Worm (Caenorhabditis elegans) whole organism, midembryonic: ENCODE results near the gene T28F3.11.

Source experiments
- cog-1 ChIP-seq: sonication (generic microtip); optimal IDR thresholded peaks from 2 replicates; lab custom pipeline; 2016; ENCODE audit warnings: missing genetic modification characterization, missing compliant biosample characterization
- flt-1 ChIP-seq: fragments of 200-800 bp; sonication (Bioruptor generic); IDR thresholded peaks from 2 replicates; pipeline ENCODE4 v1.3.6; 2022; ENCODE audit warnings: missing genetic modification characterization, missing compliant biosample characterization
- klf-2 ChIP-seq: fragments of 200-800 bp; sonication (Bioruptor generic); conservative IDR thresholded peaks from 2 replicates; pipeline ENCODE4 v1.3.6; 2022; ENCODE audit warnings: missing genetic modification reagents, missing genetic modification characterization, missing compliant biosample characterization
- med-1 ChIP-seq: sonication (generic microtip); optimal IDR thresholded peaks from 2 replicates; lab custom pipeline; 2017; ENCODE audit warnings: missing genetic modification characterization, mild to moderate bottlenecking, missing compliant biosample characterization, antibody characterized with exemption, missing genetic modification reagents; ENCODE audit not compliant: insufficient read depth
- ref-1 ChIP-seq: fragments of 200-800 bp; sonication (Bioruptor generic); conservative IDR thresholded peaks from 2 replicates; pipeline ENCODE4 v1.3.6; 2022; ENCODE audit warnings: missing genetic modification reagents, missing genetic modification characterization, missing compliant biosample characterization
- tab-1 ChIP-seq: fragments of 200-800 bp; sonication (Bioruptor generic); IDR thresholded peaks from 2 replicates; pipeline ENCODE4 v1.3.6; 2022; ENCODE audit warnings: missing genetic modification characterization, missing compliant biosample characterization
- ztf-29 ChIP-seq: fragments of 200-800 bp; sonication (Bioruptor generic); IDR thresholded peaks from 2 replicates; pipeline ENCODE4 v1.3.6; 2022; ENCODE audit warnings: missing genetic modification reagents, missing genetic modification characterization, missing compliant biosample characterization

DNA sequence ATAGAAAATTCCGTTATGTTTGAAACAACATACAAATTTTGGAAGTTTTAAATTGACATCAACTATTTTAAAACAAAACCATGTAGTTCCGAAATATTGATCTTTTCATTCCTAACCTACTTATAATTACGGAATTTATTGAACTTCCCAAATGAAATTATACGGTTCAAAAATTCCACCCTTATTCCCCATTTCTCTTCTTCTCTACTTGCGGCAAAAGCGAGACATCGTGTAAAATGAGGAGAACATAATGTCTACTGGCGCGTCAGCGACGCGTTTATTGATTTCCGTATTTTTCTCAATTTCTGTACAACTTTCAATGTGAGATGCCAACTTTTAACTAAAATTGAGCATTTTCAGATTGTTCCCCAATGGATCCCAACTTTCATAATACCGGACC is 37.4 kb upstream of the T28F3.11 start, which contains the start of gene ceh-88:
- TF ChIP-seq tab-1 (GFP tag; lab: Robert Waterston, UW) (no peak), ztf-29 (no peak), ref-1 (GFP tag; lab: Robert Waterston, UW) (no peak), cog-1 (tag; lab: Kevin White, UChicago) (no peak), med-1 (GFP tag; lab: Kevin White, UChicago) (no peak), klf-2 (GFP tag; lab: Robert Waterston, UW) (no peak), flt-1 (GFP tag; lab: Robert Waterston, UW) (no peak)
